Worm (Caenorhabditis elegans): Measurements from ENCODE around the gene unc-98.
A peak's percentile ranks its signal among the peaks of the same experiment; 100 is the strongest.

Gene unc-98

ce11 chrX:7573572-7573628, at the start of gene unc-98, which contains the start of gene F08C6.18:
unc-98 (minus strand) TSS chrX:7573619.
F08C6.18 (minus strand) TSS chrX:7573628.
- TF ChIP-seq mep-1 (tag; optimal IDR thresholded peaks at IDR 0.05) (no peak), mab-9 (GFP tag; IDR thresholded peaks at IDR 0.05) (no peak), dpl-1 (GFP tag; optimal IDR thresholded peaks at IDR 0.05) (no peak), nhr-237 (tag; optimal IDR thresholded peaks at IDR 0.05) (no peak), nhr-90 (tag; optimal IDR thresholded peaks at IDR 0.05; ENCODE audit: poor library complexity) (no peak), vab-15 (tag; optimal IDR thresholded peaks at IDR 0.05) (no peak), unc-62 (GFP tag; optimal IDR thresholded peaks at IDR 0.05) (no peak), lsy-2 (tag; optimal IDR thresholded peaks at IDR 0.05) (no peak), unc-86 (tag; optimal IDR thresholded peaks at IDR 0.05) (no peak), xbp-1 (tag; optimal IDR thresholded peaks at IDR 0.05) (no peak), egl-27 (tag; optimal IDR thresholded peaks at IDR 0.05) (no peak), nhr-84 (tag; optimal IDR thresholded peaks at IDR 0.05) (no peak), elt-3 (tag; optimal IDR thresholded peaks at IDR 0.05) (no peak), pag-3 (tag; optimal IDR thresholded peaks at IDR 0.05; ENCODE audit: borderline replicate concordance, insufficient read depth) (no peak), C16A3.4 (tag; optimal IDR thresholded peaks at IDR 0.05) (no peak)

ce11 chrX:7614466-7614865, 41.0 kb upstream of the unc-98 start:
- TF ChIP-seq snpc-4 (tag; optimal IDR thresholded peaks at IDR 0.05), result no peak
- TF ChIP-seq nhr-90 (tag; optimal IDR thresholded peaks at IDR 0.05; ENCODE audit: poor library complexity), result no peak
- TF ChIP-seq lin-15B (tag; optimal IDR thresholded peaks at IDR 0.05), result no peak
- TF ChIP-seq unc-62 (GFP tag; optimal IDR thresholded peaks at IDR 0.05), result no peak
- no peak for TF ChIP-seq alr-1 (tag; optimal IDR thresholded peaks at IDR 0.05; ENCODE audit: borderline replicate concordance)
- no peak for TF ChIP-seq skn-1 (tag; optimal IDR thresholded peaks at IDR 0.05)
- TF ChIP-seq grh-1 (GFP tag; IDR thresholded peaks at IDR 0.05), result no peak
- no peak for TF ChIP-seq mep-1 (tag; optimal IDR thresholded peaks at IDR 0.05)
- no peak for TF ChIP-seq C16A3.4 (tag; optimal IDR thresholded peaks at IDR 0.05)
- TF ChIP-seq nhr-11 (tag; optimal IDR thresholded peaks at IDR 0.05), result no peak
- no peak for TF ChIP-seq mef-2 (tag; optimal IDR thresholded peaks at IDR 0.05)
- TF ChIP-seq unc-30 (tag; optimal IDR thresholded peaks at IDR 0.05), result no peak
- TF ChIP-seq fkh-4 (tag; optimal IDR thresholded peaks at IDR 0.05; ENCODE audit: borderline replicate concordance), result no peak
- TF ChIP-seq mab-9 (GFP tag; IDR thresholded peaks at IDR 0.05), result no peak
- no peak for TF ChIP-seq nhr-28 (tag; optimal IDR thresholded peaks at IDR 0.05)
- TF ChIP-seq isw-1 (GFP tag; IDR thresholded peaks at IDR 0.05), result no peak

- TF ChIP-seq mef-2 (tag; optimal IDR thresholded peaks at IDR 0.05) (no peak), nhr-28 (tag; optimal IDR thresholded peaks at IDR 0.05) (no peak), ces-1 (GFP tag; optimal IDR thresholded peaks at IDR 0.05) (no peak), efl-3 (GFP tag; optimal IDR thresholded peaks at IDR 0.05) (no peak), sox-4 (tag; optimal IDR thresholded peaks at IDR 0.05) (no peak), fos-1 (tag; optimal IDR thresholded peaks at IDR 0.05) (no peak), C16A3.4 (tag; optimal IDR thresholded peaks at IDR 0.05) (no peak), nhr-20 (tag; optimal IDR thresholded peaks at IDR 0.05) (no peak)
Measured at ce11 chrX:7607982-7608381, 34.6 kb upstream of the unc-98 start, which contains the start of gene twk-17. twk-17 (minus strand) TSS chrX:7608082.

ce11 chrX:7596627-7597026, 23.2 kb upstream of the unc-98 start, which contains the start of gene C44E12.1:
C44E12.1 (plus strand) TSS chrX:7596927.
- TF ChIP-seq ceh-63 (GFP tag; optimal IDR thresholded peaks at IDR 0.05) (no peak), efl-1 (optimal IDR thresholded peaks at IDR 0.05) (no peak), efl-1 (GFP tag; optimal IDR thresholded peaks at IDR 0.05 in 1 of 2) (peak in 1 of 2 experiments; percentile 53), lin-14 (GFP tag; optimal IDR thresholded peaks at IDR 0.05) (peak; percentile 8), nhr-85 (tag) (peak; percentile 7)

ce11 chrX:7596029-7596428, 22.6 kb upstream of the unc-98 start:
- TF ChIP-seq efl-3 (GFP tag; optimal IDR thresholded peaks at IDR 0.05), result no peak
- no peak for TF ChIP-seq ceh-82 (tag; optimal IDR thresholded peaks at IDR 0.05)
- no peak for TF ChIP-seq vab-15 (tag; optimal IDR thresholded peaks at IDR 0.05)
- no peak for TF ChIP-seq ztf-4 (tag; optimal IDR thresholded peaks at IDR 0.05)
- no peak for TF ChIP-seq Y116A8C.19 (tag; optimal IDR thresholded peaks at IDR 0.05; ENCODE audit: borderline replicate concordance)
- TF ChIP-seq ztf-11 (tag; optimal IDR thresholded peaks at IDR 0.05), result no peak
- TF ChIP-seq egl-13 (tag; optimal IDR thresholded peaks at IDR 0.05), result no peak
- TF ChIP-seq lin-15B (tag; optimal IDR thresholded peaks at IDR 0.05), result no peak
- TF ChIP-seq egl-27 (tag; optimal IDR thresholded peaks at IDR 0.05), result no peak
- TF ChIP-seq fkh-4 (tag; optimal IDR thresholded peaks at IDR 0.05; ENCODE audit: borderline replicate concordance), result no peak
- no peak for TF ChIP-seq lin-39 (tag; optimal IDR thresholded peaks at IDR 0.05)
- no peak for TF ChIP-seq zip-4 (GFP tag; optimal IDR thresholded peaks at IDR 0.05)
- no peak for TF ChIP-seq ets-5 (GFP tag; IDR thresholded peaks at IDR 0.05)
- no peak for TF ChIP-seq lir-3 (tag; optimal IDR thresholded peaks at IDR 0.05; ENCODE audit: poor library complexity)
- no peak for TF ChIP-seq sox-4 (tag; optimal IDR thresholded peaks at IDR 0.05)
- TF ChIP-seq nhr-71 (tag; optimal IDR thresholded peaks at IDR 0.05), result peak; percentile 47
- no peak for TF ChIP-seq ceh-88 (GFP tag; IDR thresholded peaks at IDR 0.05)

Measured in whole organism, L1 larva.